Comparison of ENCODE assay signal across 5 fruit fly cellular contexts in the genomic region with DNA sequence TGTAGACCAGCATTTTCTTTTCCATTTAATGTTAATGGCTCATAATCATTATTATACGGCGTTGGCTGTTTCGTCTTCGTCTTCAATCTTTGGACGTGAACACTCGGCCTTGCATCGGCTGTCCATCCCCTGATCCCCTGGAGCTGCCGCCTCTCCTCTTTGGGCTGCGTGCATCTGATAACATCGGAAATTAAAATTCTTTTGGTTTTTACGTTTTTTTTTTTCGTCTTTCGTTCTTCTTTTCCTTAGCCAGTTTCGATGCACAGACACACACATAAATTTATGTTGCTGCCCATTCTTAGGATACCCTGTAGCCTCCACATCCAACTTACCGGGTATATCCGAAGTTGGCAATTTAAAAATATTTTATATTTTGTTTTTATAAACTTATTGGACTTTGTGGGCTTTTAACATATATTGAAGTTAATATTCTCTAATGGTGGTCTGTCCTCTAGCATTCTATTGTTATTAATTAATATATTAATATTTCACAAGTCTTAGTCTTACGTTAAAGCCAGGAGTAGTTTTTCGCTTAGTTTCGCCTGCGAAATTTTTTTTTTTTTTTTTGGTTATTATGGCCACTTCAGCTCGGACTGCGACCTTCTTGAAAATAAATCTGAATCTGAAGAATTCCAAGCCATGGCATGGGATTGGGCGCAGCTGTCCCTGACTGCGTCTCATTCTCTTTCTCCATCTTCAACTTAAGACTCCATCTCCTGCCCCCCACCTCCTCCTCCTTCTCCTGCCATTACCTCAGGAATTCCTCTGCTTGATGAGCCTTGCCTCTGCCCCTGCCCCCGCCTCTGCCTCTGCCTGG.
A peak's percentile ranks its signal among the peaks of the same experiment; 100 is the strongest.
TF ChIP-seq lines count a peak whose summit lies in the region.

No protein-coding gene starts in this region.

- no peak for TF ChIP-seq CTCF in whole organism, embryonic (GFP tag; optimal IDR thresholded peaks at IDR 0.05; lab: Kevin White, UChicago)

TF ChIP-seq in whole organism, 6 proteins besides CTCF, POLR2A, EP300 and RAD21:
- TF ChIP-seq EcR (GFP tag; optimal IDR thresholded peaks at IDR 0.05; lab: Kevin White, UChicago): no peak
- TF ChIP-seq pan (optimal IDR thresholded peaks at IDR 0.05; lab: Kevin White, UChicago): peak; percentile 81
- no peak for TF ChIP-seq CG8478 (optimal IDR thresholded peaks at IDR 0.05; lab: Kevin White, UChicago)
- TF ChIP-seq usp (GFP tag; optimal IDR thresholded peaks at IDR 0.05; lab: Kevin White, UChicago): no peak
- TF ChIP-seq Dll (optimal IDR thresholded peaks at IDR 0.05; lab: Kevin White, UChicago): no peak
- TF ChIP-seq psq (optimal IDR thresholded peaks at IDR 0.05; lab: Kevin White, UChicago): no peak
TF ChIP-seq in whole organism: peak in this region for 1.

TF ChIP-seq in whole organism, embryonic, 481 proteins besides CTCF, POLR2A, EP300 and RAD21 (continues in another document):
- TF ChIP-seq gro (GFP tag; optimal IDR thresholded peaks at IDR 0.05; lab: Kevin White, UChicago) (no peak), Spps (tag; optimal IDR thresholded peaks at IDR 0.05; lab: Kevin White, UChicago) (peak; percentile 49), crp (GFP tag; optimal IDR thresholded peaks at IDR 0.05; lab: Kevin White, UChicago) (no peak), CG10959 (GFP tag; IDR thresholded peaks at IDR 0.05; lab: Robert Waterston, UW) (peak; percentile 76), CG8765 (GFP tag; IDR thresholded peaks at IDR 0.05; lab: Robert Waterston, UW) (peak; percentile 14; the same call in 1 of the 2 replicates), CG11093 (GFP tag; IDR thresholded peaks at IDR 0.05; lab: Robert Waterston, UW) (peak; percentile 44; the same call in 1 of the 3 replicates), sqz (GFP tag; optimal IDR thresholded peaks at IDR 0.05; lab: Kevin White, UChicago) (peak; percentile 72), Xbp1 (GFP tag; optimal IDR thresholded peaks at IDR 0.05; lab: Kevin White, UChicago) (peak; percentile 29), Six4 (GFP tag; optimal IDR thresholded peaks at IDR 0.05; lab: Kevin White, UChicago) (peak; percentile 32), CG13624 (GFP tag; optimal IDR thresholded peaks at IDR 0.05; lab: Kevin White, UChicago) (no peak), pb (GFP tag; optimal IDR thresholded peaks at IDR 0.05; lab: Kevin White, UChicago) (no peak), jing (GFP tag; optimal IDR thresholded peaks at IDR 0.05; lab: Kevin White, UChicago) (no peak), croc (GFP tag; conservative IDR thresholded peaks at IDR 0.05; lab: Robert Waterston, UW) (peak; percentile 66), CG4404 (GFP tag; IDR thresholded peaks at IDR 0.05; lab: Robert Waterston, UW) (peak; percentile 70), CG3995 (GFP tag; optimal IDR thresholded peaks at IDR 0.05; lab: Kevin White, UChicago) (no peak), wor (GFP tag; IDR thresholded peaks at IDR 0.05; lab: Robert Waterston, UW) (no peak), trem (tag; optimal IDR thresholded peaks at IDR 0.05; lab: Kevin White, UChicago) (peak; percentile 70), chm (GFP tag; IDR thresholded peaks at IDR 0.05; lab: Robert Waterston, UW) (0 out of 2 replicates have a peak, but pooled peaks have one; percentile 26)

TF ChIP-seq in whole organism, prepupa, 60 proteins besides CTCF, POLR2A, EP300 and RAD21 (continues in another document):
- TF ChIP-seq Hr38 (GFP tag; optimal IDR thresholded peaks at IDR 0.05; lab: Kevin White, UChicago): no peak
- peak; percentile 86 for TF ChIP-seq Smox (GFP tag; optimal IDR thresholded peaks at IDR 0.05; lab: Kevin White, UChicago)
- peak; percentile 86 for TF ChIP-seq Sox14 (GFP tag; optimal IDR thresholded peaks at IDR 0.05; lab: Kevin White, UChicago)
- peak; percentile 80 for TF ChIP-seq Eip75B (GFP tag; optimal IDR thresholded peaks at IDR 0.05; lab: Kevin White, UChicago)
- TF ChIP-seq dac (GFP tag; optimal IDR thresholded peaks at IDR 0.05; lab: Kevin White, UChicago): peak; percentile 37
- peak; percentile 87 for TF ChIP-seq OdsH (GFP tag; optimal IDR thresholded peaks at IDR 0.05; lab: Kevin White, UChicago)
- peak; percentile 89 for TF ChIP-seq CG10669 (GFP tag; optimal IDR thresholded peaks at IDR 0.05; lab: Kevin White, UChicago)
- peak; percentile 97 for TF ChIP-seq Eip78C (GFP tag; lab: Kevin White, UChicago)
- peak; percentile 45 for TF ChIP-seq Lpt (GFP tag; optimal IDR thresholded peaks at IDR 0.05; lab: Kevin White, UChicago)
- TF ChIP-seq CG8632 (GFP tag; optimal IDR thresholded peaks at IDR 0.05; lab: Kevin White, UChicago): peak; percentile 89
- TF ChIP-seq Hr4 (GFP tag; optimal IDR thresholded peaks at IDR 0.05; lab: Kevin White, UChicago): peak; percentile 26
- no peak for TF ChIP-seq fkh (GFP tag; optimal IDR thresholded peaks at IDR 0.05; lab: Kevin White, UChicago)
- peak; percentile 90 for TF ChIP-seq CG34406 (GFP tag; optimal IDR thresholded peaks at IDR 0.05; lab: Kevin White, UChicago)
- peak; percentile 89 for TF ChIP-seq CG6854 (GFP tag; optimal IDR thresholded peaks at IDR 0.05; lab: Kevin White, UChicago)
- peak; percentile 57 for TF ChIP-seq CG11762 (GFP tag; optimal IDR thresholded peaks at IDR 0.05; lab: Kevin White, UChicago; ENCODE audit: insufficient read depth)
- peak; percentile 94 for TF ChIP-seq svp (GFP tag; lab: Kevin White, UChicago)
- TF ChIP-seq CG15336 (GFP tag; IDR thresholded peaks at IDR 0.05; lab: Robert Waterston, UW): peak; percentile 54
- TF ChIP-seq Eip93F (GFP tag; optimal IDR thresholded peaks at IDR 0.05; lab: Kevin White, UChicago): peak; percentile 74
- TF ChIP-seq CG11902 (GFP tag; optimal IDR thresholded peaks at IDR 0.05; lab: Kevin White, UChicago): peak; percentile 80
- TF ChIP-seq net (GFP tag; optimal IDR thresholded peaks at IDR 0.05; lab: Kevin White, UChicago): peak; percentile 80

TF ChIP-seq in whole organism, pupa, 21 proteins besides CTCF, POLR2A, EP300 and RAD21:
- TF ChIP-seq CG14655 (GFP tag; optimal IDR thresholded peaks at IDR 0.05; lab: Kevin White, UChicago) (peak; percentile 89), CG32121 (GFP tag; IDR thresholded peaks at IDR 0.05; lab: Robert Waterston, UW) (no peak), CG10348 (GFP tag; IDR thresholded peaks at IDR 0.05; lab: Robert Waterston, UW) (no peak), fd96Ca (GFP tag; IDR thresholded peaks at IDR 0.05; lab: Robert Waterston, UW) (no peak), Ets98B (GFP tag; IDR thresholded peaks at IDR 0.05; lab: Robert Waterston, UW) (no peak), CG9948 (tag; optimal IDR thresholded peaks at IDR 0.05; lab: Kevin White, UChicago) (peak; percentile 95), CG4496 (GFP tag; IDR thresholded peaks at IDR 0.05; lab: Robert Waterston, UW) (no peak; the same call in 1 of the 3 replicates), Pif1A (GFP tag; optimal IDR thresholded peaks at IDR 0.05; lab: Kevin White, UChicago) (peak; percentile 83), rn (GFP tag; IDR thresholded peaks at IDR 0.05; lab: Robert Waterston, UW) (no peak), EcR (GFP tag; optimal IDR thresholded peaks at IDR 0.05; lab: Kevin White, UChicago) (no peak), Snoo (tag; optimal IDR thresholded peaks at IDR 0.05; lab: Kevin White, UChicago) (peak; percentile 90), D1 (tag; optimal IDR thresholded peaks at IDR 0.05; lab: Kevin White, UChicago) (peak; percentile 90), CG34367 (tag; optimal IDR thresholded peaks at IDR 0.05; lab: Kevin White, UChicago) (peak; percentile 86), CG8301 (tag; optimal IDR thresholded peaks at IDR 0.05; lab: Kevin White, UChicago) (peak; percentile 72), CG13204 (GFP tag; optimal IDR thresholded peaks at IDR 0.05; lab: Kevin White, UChicago) (peak; percentile 73), gl (tag; optimal IDR thresholded peaks at IDR 0.05; lab: Kevin White, UChicago) (peak; percentile 53), Pif1B (GFP tag; optimal IDR thresholded peaks at IDR 0.05; lab: Kevin White, UChicago) (peak; percentile 87), CG17806 (tag; optimal IDR thresholded peaks at IDR 0.05; lab: Kevin White, UChicago) (peak; percentile 90), CG15710 (tag; optimal IDR thresholded peaks at IDR 0.05; lab: Kevin White, UChicago) (peak; percentile 92), CG8159 (tag; optimal IDR thresholded peaks at IDR 0.05; lab: Kevin White, UChicago) (peak; percentile 94), CG12605 (GFP tag; IDR thresholded peaks at IDR 0.05; lab: Robert Waterston, UW) (peak; percentile 20; the same call in 1 of the 2 replicates)

TF ChIP-seq in whole organism, wandering third instar larva, 38 proteins besides CTCF, POLR2A, EP300 and RAD21 (continues in another document):
- TF ChIP-seq Rel (GFP tag; optimal IDR thresholded peaks at IDR 0.05; lab: Kevin White, UChicago): peak; percentile 55
- peak; percentile 36 for TF ChIP-seq Rel (tag; optimal IDR thresholded peaks at IDR 0.05; lab: Kevin White, UChicago)
- no peak for TF ChIP-seq tai (GFP tag; optimal IDR thresholded peaks at IDR 0.05; lab: Kevin White, UChicago)
- TF ChIP-seq woc (GFP tag; optimal IDR thresholded peaks at IDR 0.05; lab: Kevin White, UChicago): peak; percentile 72
- peak; percentile 94 for TF ChIP-seq Sp1 (GFP tag; optimal IDR thresholded peaks at IDR 0.05; lab: Kevin White, UChicago)
- TF ChIP-seq OdsH (GFP tag; optimal IDR thresholded peaks at IDR 0.05; lab: Kevin White, UChicago): peak; percentile 93
- no peak for TF ChIP-seq Dfd (GFP tag; optimal IDR thresholded peaks at IDR 0.05; lab: Kevin White, UChicago)
- no peak for TF ChIP-seq Dif (GFP tag; optimal IDR thresholded peaks at IDR 0.05; lab: Kevin White, UChicago; ENCODE audit: partially characterized antibody)
- TF ChIP-seq HLH106 (tag; optimal IDR thresholded peaks at IDR 0.05; lab: Kevin White, UChicago): peak; percentile 91
- TF ChIP-seq rgr (GFP tag; optimal IDR thresholded peaks at IDR 0.05; lab: Kevin White, UChicago): peak; percentile 86
- peak in 1 of 2 experiments; percentile 93 for TF ChIP-seq foxo (GFP tag; optimal IDR thresholded peaks at IDR 0.05; lab: Kevin White, UChicago)
- TF ChIP-seq ey (GFP tag; optimal IDR thresholded peaks at IDR 0.05; lab: Kevin White, UChicago): peak; percentile 75
- no peak for TF ChIP-seq GATAd (GFP tag; optimal IDR thresholded peaks at IDR 0.05; lab: Kevin White, UChicago)
- peak; percentile 90 for TF ChIP-seq fru (GFP tag; optimal IDR thresholded peaks at IDR 0.05; lab: Kevin White, UChicago)
- TF ChIP-seq Mio (GFP tag; optimal IDR thresholded peaks at IDR 0.05; lab: Kevin White, UChicago): no peak
- TF ChIP-seq Hr83 (GFP tag; optimal IDR thresholded peaks at IDR 0.05; lab: Kevin White, UChicago; ENCODE audit: poor library complexity, severe bottlenecking): peak; percentile 22
- TF ChIP-seq Vsx2 (GFP tag; optimal IDR thresholded peaks at IDR 0.05; lab: Kevin White, UChicago; ENCODE audit: partially characterized antibody): no peak
- peak; percentile 78 for TF ChIP-seq sage (GFP tag; optimal IDR thresholded peaks at IDR 0.05; lab: Kevin White, UChicago)
- no peak for TF ChIP-seq CrebA (GFP tag; optimal IDR thresholded peaks at IDR 0.05; lab: Kevin White, UChicago; ENCODE audit: borderline replicate concordance)
- peak; percentile 80 for TF ChIP-seq brk (GFP tag; optimal IDR thresholded peaks at IDR 0.05; lab: Kevin White, UChicago)
- peak; percentile 39 for TF ChIP-seq CG9705 (GFP tag; optimal IDR thresholded peaks at IDR 0.05; lab: Kevin White, UChicago)
- TF ChIP-seq psq (GFP tag; optimal IDR thresholded peaks at IDR 0.05; lab: Kevin White, UChicago): peak; percentile 93
